Fruit fly (Drosophila melanogaster) whole organism, embryonic: ENCODE data around the gene wrd.
A peak's percentile ranks its signal among the peaks of the same experiment; 100 is the strongest.

Source experiments
- Aef1 ChIP-seq: fragments of 200-800 bp; sonication (Bioruptor generic); IDR thresholded peaks from 3 replicates; pipeline ENCODE4 v1.3.6; 2022; ENCODE audit warnings: missing biosample characterization, missing genetic modification characterization
- BEAF-32 ChIP-seq: fragments of 200-800 bp; sonication (Bioruptor generic); optimal IDR thresholded peaks from 3 replicates; lab custom pipeline; 2017; ENCODE audit warnings: missing biosample characterization, missing genetic modification characterization, mild to moderate bottlenecking, moderate library complexity, missing genetic modification reagents
- CG10274 ChIP-seq: fragments of 200-800 bp; sonication (Bioruptor generic); optimal IDR thresholded peaks from 3 replicates; lab custom pipeline; 2017; ENCODE audit warnings: missing biosample characterization, mild to moderate bottlenecking, missing genetic modification characterization
- CG10959 ChIP-seq: fragments of 200-800 bp; sonication (Bioruptor generic); IDR thresholded peaks from 2 replicates; pipeline ENCODE4 v1.3.6; 2022; ENCODE audit warnings: missing biosample characterization, missing genetic modification characterization
- CG11456 ChIP-seq: fragments of 200-800 bp; sonication (Bioruptor generic); IDR thresholded peaks from 3 replicates; pipeline ENCODE4 v1.3.6; 2022; ENCODE audit warnings: missing biosample characterization, missing genetic modification characterization
- CG12219 ChIP-seq: fragments of 200-800 bp; sonication (Bioruptor generic); optimal IDR thresholded peaks from 3 replicates; lab custom pipeline; 2018; ENCODE audit warnings: missing biosample characterization, mild to moderate bottlenecking, missing genetic modification characterization
- CG15479 ChIP-seq: fragments of 200-800 bp; sonication (Bioruptor generic); optimal IDR thresholded peaks from 3 replicates; lab custom pipeline; 2019; ENCODE audit warnings: missing biosample characterization, mild to moderate bottlenecking, missing genetic modification characterization, moderate library complexity
- CG17359 ChIP-seq: fragments of 200-800 bp; sonication (Bioruptor generic); optimal IDR thresholded peaks from 3 replicates; lab custom pipeline; 2018; ENCODE audit warnings: missing biosample characterization, mild to moderate bottlenecking, missing genetic modification characterization, moderate library complexity
- CG17361 ChIP-seq: fragments of 200-800 bp; sonication (Bioruptor generic); IDR thresholded peaks from 3 replicates; pipeline ENCODE4 v1.3.6; 2022; ENCODE audit warnings: missing biosample characterization, missing genetic modification characterization
- CG17385 ChIP-seq: fragments of 200-800 bp; sonication (Bioruptor generic); optimal IDR thresholded peaks from 3 replicates; lab custom pipeline; 2018; ENCODE audit warnings: missing biosample characterization, mild to moderate bottlenecking, missing genetic modification characterization
- CG18011 ChIP-seq: fragments of 200-800 bp; sonication (Bioruptor generic); optimal IDR thresholded peaks from 2 replicates; lab custom pipeline; 2017; ENCODE audit warnings: missing biosample characterization, missing genetic modification characterization, mild to moderate bottlenecking, moderate library complexity, missing genotype
- CG2199 ChIP-seq: fragments of 200-800 bp; sonication (Bioruptor generic); IDR thresholded peaks from 3 replicates; pipeline ENCODE4 v1.3.6; 2022; ENCODE audit warnings: missing biosample characterization, missing genetic modification characterization
- CG30431 ChIP-seq: fragments of 200-800 bp; sonication (Bioruptor generic); optimal IDR thresholded peaks from 2 replicates; lab custom pipeline; 2017; ENCODE audit warnings: missing biosample characterization, missing genetic modification characterization
- CG3281 ChIP-seq: fragments of 200-800 bp; sonication (Bioruptor generic); optimal IDR thresholded peaks from 3 replicates; lab custom pipeline; 2017; ENCODE audit warnings: missing biosample characterization, mild to moderate bottlenecking, missing genetic modification characterization
- CG4328 ChIP-seq: fragments of 200-800 bp; sonication (Bioruptor generic); optimal IDR thresholded peaks from 3 replicates; lab custom pipeline; 2017; ENCODE audit warnings: missing biosample characterization, missing genetic modification reagents, missing genetic modification characterization
- CG5953 ChIP-seq: fragments of 200-800 bp; sonication (Bioruptor generic); IDR thresholded peaks from 2 replicates; pipeline ENCODE4 v1.3.6; 2022; ENCODE audit warnings: missing biosample characterization, missing genetic modification characterization
- CG6254 ChIP-seq: fragments of 200-800 bp; sonication (Bioruptor generic); optimal IDR thresholded peaks from 3 replicates; lab custom pipeline; 2017; ENCODE audit warnings: mild to moderate bottlenecking, missing biosample characterization, missing genetic modification reagents, missing genetic modification characterization
- CG8388 ChIP-seq: fragments of 200-800 bp; sonication (Bioruptor generic); optimal IDR thresholded peaks from 2 replicates; lab custom pipeline; 2019; ENCODE audit warnings: missing biosample characterization, mild to moderate bottlenecking, missing genetic modification characterization, moderate library complexity
- CG9437 ChIP-seq: fragments of 200-800 bp; sonication (Bioruptor generic); optimal IDR thresholded peaks from 2 replicates; lab custom pipeline; 2018; ENCODE audit warnings: missing biosample characterization, mild to moderate bottlenecking, missing genetic modification characterization
- CG9876 ChIP-seq: fragments of 200-800 bp; sonication (Bioruptor generic); optimal IDR thresholded peaks from 2 replicates; lab custom pipeline; 2016; ENCODE audit warnings: missing biosample characterization, missing genetic modification characterization
- CTCF ChIP-seq: fragments of 200-800 bp; sonication (Bioruptor generic); optimal IDR thresholded peaks from 2 replicates; lab custom pipeline; 2017; ENCODE audit warnings: missing biosample characterization, mild to moderate bottlenecking, missing genetic modification characterization, moderate library complexity
- Chrac-16 ChIP-seq: fragments of 200-800 bp; sonication (Bioruptor generic); optimal IDR thresholded peaks from 3 replicates; lab custom pipeline; 2016; ENCODE audit warnings: missing biosample characterization, missing genetic modification characterization
- Dll ChIP-seq: fragments of 200-800 bp; sonication (Bioruptor generic); IDR thresholded peaks from 4 replicates; pipeline ENCODE4 v1.3.6; 2022; ENCODE audit warnings: missing biosample characterization, missing genetic modification characterization; ENCODE audit not compliant: partially characterized antibody
- Fer2 ChIP-seq: fragments of 200-800 bp; sonication (Bioruptor generic); optimal IDR thresholded peaks from 2 replicates; lab custom pipeline; 2018; ENCODE audit warnings: missing biosample characterization, mild to moderate bottlenecking, missing genetic modification characterization, moderate library complexity
- Hey ChIP-seq: fragments of 200-800 bp; sonication (Bioruptor generic); optimal IDR thresholded peaks from 3 replicates; lab custom pipeline; 2018; ENCODE audit warnings: missing biosample characterization, mild to moderate bottlenecking, missing genetic modification characterization
- Hr3 ChIP-seq: fragments of 200-800 bp; sonication (Bioruptor generic); optimal IDR thresholded peaks from 3 replicates; lab custom pipeline; 2016; ENCODE audit warnings: missing biosample characterization, missing genetic modification characterization
- Hr39 ChIP-seq: fragments of >200 bp; optimal IDR thresholded peaks from 2 replicates; lab custom pipeline; 2017
- Hr51 ChIP-seq, 2 experiments: fragments of 200-800 bp; sonication (Bioruptor generic); optimal IDR thresholded peaks; 2 replicates in 1 of 2; 3 replicates in 1 of 2; lab custom pipeline; 2016 to 2018; ENCODE audit warnings: missing biosample characterization in 2 of 2, missing genetic modification characterization in 2 of 2, mild to moderate bottlenecking in 1 of 2, moderate library complexity in 1 of 2
- Lhr ChIP-seq: fragments of 200-800 bp; sonication (Bioruptor generic); optimal IDR thresholded peaks from 3 replicates; lab custom pipeline; 2017; ENCODE audit warnings: mild to moderate bottlenecking, missing biosample characterization, missing genetic modification reagents, missing genetic modification characterization
- Med ChIP-seq: fragments of 200-800 bp; sonication (Bioruptor generic); peaks from one replicate; lab custom pipeline; 2016; ENCODE audit warnings: missing biosample characterization, missing genetic modification characterization, mild to moderate bottlenecking, inconsistent platforms, moderate library complexity
- Nf-YB ChIP-seq: fragments of 200-800 bp; sonication (Bioruptor generic); optimal IDR thresholded peaks from 3 replicates; lab custom pipeline; 2019; ENCODE audit warnings: missing biosample characterization, mild to moderate bottlenecking, missing genetic modification characterization, moderate library complexity
- Ravus ChIP-seq: fragments of 200-800 bp; sonication (Bioruptor generic); IDR thresholded peaks from 2 replicates; pipeline ENCODE4 v1.3.6; 2022; ENCODE audit warnings: missing biosample characterization, missing genetic modification characterization
- crp ChIP-seq, 2 experiments: fragments of 200-800 bp; sonication (Bioruptor generic); optimal IDR thresholded peaks; 2 replicates in 1 of 2; 3 replicates in 1 of 2; lab custom pipeline; 2017; ENCODE audit warnings: missing biosample characterization in 2 of 2, missing genetic modification characterization in 2 of 2, mild to moderate bottlenecking in 1 of 2, moderate library complexity in 1 of 2
- cwo ChIP-seq: fragments of 200-800 bp; sonication (Bioruptor generic); optimal IDR thresholded peaks from 3 replicates; lab custom pipeline; 2017; ENCODE audit warnings: missing biosample characterization, missing genetic modification characterization, mild to moderate bottlenecking, moderate library complexity, missing genetic modification reagents
- disco-r ChIP-seq: fragments of 200-800 bp; sonication (Bioruptor generic); optimal IDR thresholded peaks from 2 replicates; lab custom pipeline; 2016; ENCODE audit warnings: missing biosample characterization, missing genetic modification characterization
- dmrt99B ChIP-seq: fragments of 200-800 bp; sonication (Bioruptor generic); optimal IDR thresholded peaks from 2 replicates; lab custom pipeline; 2018; ENCODE audit warnings: missing biosample characterization, mild to moderate bottlenecking, missing genetic modification characterization, moderate library complexity
- fd102C ChIP-seq: fragments of 200-800 bp; sonication (Bioruptor generic); optimal IDR thresholded peaks from 2 replicates; lab custom pipeline; 2018; ENCODE audit warnings: missing biosample characterization, mild to moderate bottlenecking, missing genetic modification characterization, moderate library complexity
- grau ChIP-seq: fragments of 200-800 bp; optimal IDR thresholded peaks from 3 replicates; lab custom pipeline; 2019; ENCODE audit warnings: missing biosample characterization, mild to moderate bottlenecking, missing genetic modification characterization, moderate library complexity
- lmd ChIP-seq: fragments of 200-800 bp; sonication (Bioruptor generic); IDR thresholded peaks from 2 replicates; pipeline ENCODE4 v1.3.6; 2022; ENCODE audit warnings: missing biosample characterization, missing genetic modification characterization
- mam ChIP-seq: fragments of 200-800 bp; sonication (Bioruptor generic); optimal IDR thresholded peaks from 3 replicates; lab custom pipeline; 2016; ENCODE audit warnings: missing biosample characterization, missing genetic modification characterization
- nerfin-1 ChIP-seq: fragments of 200-800 bp; sonication (Bioruptor generic); optimal IDR thresholded peaks from 3 replicates; lab custom pipeline; 2019; ENCODE audit warnings: missing biosample characterization, mild to moderate bottlenecking, missing genetic modification characterization, moderate library complexity
- pan ChIP-seq, 4 experiments: fragments of >200 bp in 3 of 4; fragments of 200-800 bp in 1 of 4; sonication (Bioruptor generic) in 1 of 4; optimal IDR thresholded peaks in 3 of 4; IDR thresholded peaks in 1 of 4; 2 replicates each; pipeline versions ENCODE4 v1.3.6 to Lab custom; 2017 to 2022; ENCODE audit warnings: missing biosample characterization in 2 of 4, missing genetic modification characterization in 2 of 4, mixed read lengths in 1 of 4
- ro ChIP-seq: fragments of 200-800 bp; sonication (Bioruptor generic); IDR thresholded peaks from 2 replicates; pipeline ENCODE4 v1.3.6; 2022; ENCODE audit warnings: missing biosample characterization, missing genetic modification characterization
- sens ChIP-seq: fragments of 200-800 bp; sonication (Bioruptor generic); peaks from one replicate; lab custom pipeline; 2016; ENCODE audit warnings: missing biosample characterization, missing genetic modification characterization
- shn ChIP-seq: fragments of 200-800 bp; sonication (Bioruptor generic); optimal IDR thresholded peaks from 3 replicates; lab custom pipeline; 2016; ENCODE audit warnings: missing biosample characterization, missing genetic modification characterization
- sob ChIP-seq: fragments of 200-800 bp; sonication (Bioruptor generic); IDR thresholded peaks from 2 replicates; pipeline ENCODE4 v1.3.6; 2022; ENCODE audit warnings: missing biosample characterization, missing genetic modification characterization
- ssp ChIP-seq: fragments of 200-800 bp; sonication (Bioruptor generic); IDR thresholded peaks from 2 replicates; pipeline ENCODE4 v1.3.6; 2022; ENCODE audit warnings: missing biosample characterization, missing genetic modification characterization
- sug ChIP-seq: fragments of 200-800 bp; optimal IDR thresholded peaks from 2 replicates; lab custom pipeline; 2019; ENCODE audit warnings: missing biosample characterization, mild to moderate bottlenecking, missing genetic modification characterization, moderate library complexity
- ttk ChIP-seq: fragments of 200-800 bp; sonication (Bioruptor generic); IDR thresholded peaks from 2 replicates; pipeline ENCODE4 v2.1.2; 2022; ENCODE audit warnings: missing biosample characterization, missing genetic modification characterization
- unc-4 ChIP-seq: fragments of 200-800 bp; sonication (Bioruptor generic); IDR thresholded peaks from 2 replicates; pipeline ENCODE4 v1.3.6; 2022; ENCODE audit warnings: missing biosample characterization, missing genetic modification characterization; ENCODE audit not compliant: partially characterized antibody
- zf30C ChIP-seq: fragments of 200-800 bp; sonication (Bioruptor generic); optimal IDR thresholded peaks from 3 replicates; lab custom pipeline; 2018; ENCODE audit warnings: missing biosample characterization, mild to moderate bottlenecking, missing genetic modification characterization
- zfh2 ChIP-seq: fragments of 200-800 bp; sonication (Bioruptor generic); optimal IDR thresholded peaks from 2 replicates; lab custom pipeline; 2016; ENCODE audit warnings: missing biosample characterization, missing genetic modification characterization

wrd gene

DNA sequence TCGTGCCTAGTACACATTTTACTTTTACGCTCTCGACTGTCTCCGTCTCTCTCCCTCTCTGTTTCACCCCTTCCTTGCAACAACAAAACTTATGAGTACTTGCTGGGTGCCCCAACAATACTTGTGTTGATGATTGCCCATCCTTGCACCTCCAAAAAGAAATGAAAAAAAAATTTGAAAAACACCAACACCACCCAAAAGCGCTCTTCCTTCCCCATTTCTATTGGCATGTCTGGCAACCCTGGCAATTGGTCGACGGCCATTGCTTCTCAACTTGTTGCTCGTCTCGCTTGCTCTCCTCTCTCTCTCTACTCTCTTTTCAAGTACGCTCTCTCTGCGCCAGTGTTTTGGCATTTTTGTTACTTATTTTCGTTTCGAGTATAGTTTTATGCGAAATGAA is 841 bp downstream of the wrd start (continued):
- TF ChIP-seq CG9876 (GFP tag; lab: Kevin White, UChicago) (peak; percentile 2), CG3281 (GFP tag; lab: Kevin White, UChicago) (peak; percentile 40), disco-r (GFP tag; lab: Kevin White, UChicago) (no peak), zf30C (no peak), CG11456 (GFP tag; lab: Robert Waterston, UW) (no peak), BEAF-32 (GFP tag; lab: Kevin White, UChicago) (peak; percentile 6), CG18011 (GFP tag; lab: Kevin White, UChicago) (no peak), ro (no peak), sob (peak; percentile 54), Hr39 (lab: Kevin White, UChicago) (no peak), CG2199 (no peak), Dll (GFP tag; lab: Robert Waterston, UW) (peak; percentile 47; the same call in 1 of the 4 replicates), CG10959 (GFP tag; lab: Robert Waterston, UW) (no peak), Nf-YB (no peak), Hey (tag; lab: Kevin White, UChicago) (no peak), CG15479 (GFP tag; lab: Kevin White, UChicago) (no peak), crp (GFP tag; optimal IDR thresholded peaks at IDR 0.05; lab: Kevin White, UChicago) (no peak), CG9437 (no peak), CTCF (GFP tag; lab: Kevin White, UChicago) (peak; percentile 56), fd102C (GFP tag; lab: Kevin White, UChicago) (no peak), Hr3 (GFP tag; lab: Kevin White, UChicago) (no peak), Chrac-16 (GFP tag; lab: Kevin White, UChicago) (no peak), Lhr (GFP tag; lab: Kevin White, UChicago) (no peak), ttk (GFP tag; lab: Robert Waterston, UW) (no peak), Fer2 (peak; percentile 14), CG6254 (GFP tag; lab: Kevin White, UChicago) (no peak), unc-4 (GFP tag; lab: Robert Waterston, UW) (peak; percentile 42; the same call in 1 of the 2 replicates)

- TF ChIP-seq CG8388 (GFP tag; lab: Kevin White, UChicago) (no peak), dmrt99B (tag; lab: Kevin White, UChicago) (peak; percentile 26), mam (GFP tag; lab: Kevin White, UChicago) (no peak), nerfin-1 (tag; lab: Kevin White, UChicago) (no peak), CG4328 (no peak), CG17359 (tag; lab: Kevin White, UChicago) (peak; percentile 22), sug (tag; lab: Kevin White, UChicago) (no peak), CG5953 (GFP tag; lab: Robert Waterston, UW) (0 out of 2 replicates have a peak, but pooled peaks have one; percentile 5), Ravus (GFP tag; lab: Robert Waterston, UW) (no peak), zfh2 (GFP tag; lab: Kevin White, UChicago) (no peak), CG10274 (GFP tag; lab: Kevin White, UChicago) (no peak), Med (peak; percentile 75), CG17361 (no peak), grau (tag; lab: Kevin White, UChicago) (peak; percentile 71), lmd (GFP tag; lab: Robert Waterston, UW) (0 out of 2 replicates have a peak, but pooled peaks have one; percentile 14), sens (GFP tag; lab: Kevin White, UChicago) (peak; percentile 79), cwo (GFP tag; lab: Kevin White, UChicago) (no peak), Hr51 (GFP tag; optimal IDR thresholded peaks at IDR 0.05; lab: Kevin White, UChicago) (no peak), shn (GFP tag; lab: Kevin White, UChicago) (no peak), CG17385 (GFP tag; lab: Kevin White, UChicago) (no peak), CG30431 (GFP tag; lab: Kevin White, UChicago) (no peak), Aef1 (GFP tag; lab: Robert Waterston, UW) (no peak), pan (optimal IDR thresholded peaks at IDR 0.05; lab: Kevin White, UChicago) (no peak), pan (GFP tag; optimal IDR thresholded peaks at IDR 0.05 in 1 of 2, IDR thresholded peaks at IDR 0.05 in 1 of 2) (peak in 1 of 2 experiments; percentile 7), ssp (GFP tag; lab: Robert Waterston, UW) (no peak), CG12219 (GFP tag; lab: Kevin White, UChicago) (peak; percentile 37)
Measured at dm6 chr3R:18168929-18169350, 1.4 kb downstream of the wrd start.
